Fruit fly (Drosophila melanogaster): ENCODE data around the gene Xport-A.

dm6 chr3R:19910302-19911029 lies 4.7 kb downstream of the Xport-A start:
- TF ChIP-seq CG8301 (tag; optimal IDR thresholded peaks at IDR 0.05) (peak; percentile 2), CG34367 (tag; optimal IDR thresholded peaks at IDR 0.05) (no peak), CG17806 (tag; optimal IDR thresholded peaks at IDR 0.05) (no peak), EcR (GFP tag; optimal IDR thresholded peaks at IDR 0.05) (peak; percentile 52)

Data from whole organism, pupa.